Worm (Caenorhabditis elegans): ENCODE results near the gene cpsf-3.

cpsf-3 gene

DNA sequence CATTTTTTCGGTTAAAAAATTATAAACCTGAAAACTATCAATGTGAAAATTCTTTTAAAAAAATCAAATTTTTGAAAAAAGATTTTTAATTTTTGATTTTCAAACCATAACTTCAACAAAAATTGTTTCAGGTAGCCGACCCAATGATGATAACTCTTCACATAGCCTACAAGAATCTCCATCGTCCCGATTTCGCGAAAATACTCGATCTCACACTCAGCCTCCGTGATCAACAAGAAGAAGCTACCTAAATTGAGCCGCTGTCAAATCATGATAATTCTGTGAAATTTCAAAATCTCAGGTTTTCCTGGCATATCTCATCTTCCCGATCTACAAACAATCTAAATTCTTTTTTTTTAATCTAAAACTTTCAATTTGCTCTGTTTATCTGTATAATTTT lies 32.4 kb downstream of the cpsf-3 start:
- no peak for TF ChIP-seq aly-1 (tag; optimal IDR thresholded peaks at IDR 0.05)
- no peak for TF ChIP-seq F13C5.2 (tag; optimal IDR thresholded peaks at IDR 0.05)
- no peak for TF ChIP-seq B0310.2 (tag; optimal IDR thresholded peaks at IDR 0.05)
- no peak for TF ChIP-seq tbx-37 (GFP tag; conservative IDR thresholded peaks at IDR 0.05)
- no peak for TF ChIP-seq sea-1 (GFP tag; conservative IDR thresholded peaks at IDR 0.05)
- TF ChIP-seq ets-7 (tag; optimal IDR thresholded peaks at IDR 0.05): no peak
- no peak for TF ChIP-seq hmg-4 (GFP tag; optimal IDR thresholded peaks at IDR 0.05)

ce11 chrIV:13247780-13248179 lies 34.9 kb downstream of the cpsf-3 start:
- TF ChIP-seq ceh-36 (tag; optimal IDR thresholded peaks at IDR 0.05): no peak
- no peak for TF ChIP-seq tbx-11 (GFP tag; IDR thresholded peaks at IDR 0.05)
- no peak for TF ChIP-seq tra-4 (tag; optimal IDR thresholded peaks at IDR 0.05)
- TF ChIP-seq flt-1 (GFP tag; IDR thresholded peaks at IDR 0.05): no peak
- TF ChIP-seq pes-1 (GFP tag; IDR thresholded peaks at IDR 0.05): no peak
- TF ChIP-seq F13C5.2 (tag; optimal IDR thresholded peaks at IDR 0.05): no peak
- no peak for TF ChIP-seq hnd-1 (tag; optimal IDR thresholded peaks at IDR 0.05)
- no peak for TF ChIP-seq scrt-1 (GFP tag; IDR thresholded peaks at IDR 0.05)
- no peak for TF ChIP-seq ceh-13 (GFP tag; optimal IDR thresholded peaks at IDR 0.05)
- no peak for TF ChIP-seq ama-1 (optimal IDR thresholded peaks at IDR 0.05)
- TF ChIP-seq hmg-4 (GFP tag; optimal IDR thresholded peaks at IDR 0.05): no peak
- no peak for TF ChIP-seq hmbx-1 (tag; optimal IDR thresholded peaks at IDR 0.05)
- no peak for TF ChIP-seq sea-1 (GFP tag; conservative IDR thresholded peaks at IDR 0.05)
- no peak for TF ChIP-seq aly-1 (tag; optimal IDR thresholded peaks at IDR 0.05)
- no peak for TF ChIP-seq ets-7 (tag; optimal IDR thresholded peaks at IDR 0.05)
- TF ChIP-seq B0310.2 (tag; optimal IDR thresholded peaks at IDR 0.05): no peak
- TF ChIP-seq tbx-37 (GFP tag; conservative IDR thresholded peaks at IDR 0.05): no peak

- TF ChIP-seq hmg-4 (GFP tag; optimal IDR thresholded peaks at IDR 0.05) (no peak), hnd-1 (tag; optimal IDR thresholded peaks at IDR 0.05) (no peak), ceh-36 (tag; optimal IDR thresholded peaks at IDR 0.05) (no peak), B0310.2 (tag; optimal IDR thresholded peaks at IDR 0.05) (no peak), tra-4 (tag; optimal IDR thresholded peaks at IDR 0.05) (no peak), ama-1 (optimal IDR thresholded peaks at IDR 0.05) (no peak), sea-1 (GFP tag; conservative IDR thresholded peaks at IDR 0.05) (no peak)
Measured at ce11 chrIV:13246961-13247360, 35.7 kb downstream of the cpsf-3 start, which contains the start of gene JC8.7. Gene JC8.7, plus strand, starts transcription at chrIV:13247261.

DNA sequence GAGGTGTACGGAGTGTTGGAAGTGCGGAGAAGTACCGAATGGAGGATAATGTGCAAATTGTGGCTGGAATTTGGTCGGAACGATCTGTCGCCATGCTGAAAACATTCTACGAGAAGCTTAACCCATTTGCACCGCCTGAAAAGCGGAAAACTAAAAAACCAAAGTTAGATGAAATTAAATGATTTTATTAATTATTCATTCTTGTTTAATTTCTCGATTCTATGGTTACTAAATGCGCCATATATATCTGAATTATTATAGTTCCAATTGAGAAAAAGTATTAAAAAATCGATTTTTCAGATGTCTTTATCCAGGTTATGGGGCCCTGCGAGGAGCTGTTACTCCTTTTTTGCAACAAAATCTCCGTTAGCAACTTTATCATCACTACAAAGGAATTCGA lies 38.7 kb downstream of the cpsf-3 start, which contains the start of gene cox-11:
Gene cox-11, plus strand, starts transcription at position 301 of the 400 bp plus-strand sequence.
- TF ChIP-seq scrt-1 (GFP tag; IDR thresholded peaks at IDR 0.05) (0 out of 2 replicates have a peak, but pooled peaks have one; percentile 7), tbx-11 (GFP tag; IDR thresholded peaks at IDR 0.05) (no peak)

- TF ChIP-seq sea-1 (GFP tag; conservative IDR thresholded peaks at IDR 0.05) (no peak), hmg-4 (GFP tag; optimal IDR thresholded peaks at IDR 0.05) (no peak)
Measured at ce11 chrIV:13243375-13243774, 39.3 kb downstream of the cpsf-3 start, which contains the start of gene JC8.4. Gene JC8.4, plus strand, starts transcription at chrIV:13243675.

DNA sequence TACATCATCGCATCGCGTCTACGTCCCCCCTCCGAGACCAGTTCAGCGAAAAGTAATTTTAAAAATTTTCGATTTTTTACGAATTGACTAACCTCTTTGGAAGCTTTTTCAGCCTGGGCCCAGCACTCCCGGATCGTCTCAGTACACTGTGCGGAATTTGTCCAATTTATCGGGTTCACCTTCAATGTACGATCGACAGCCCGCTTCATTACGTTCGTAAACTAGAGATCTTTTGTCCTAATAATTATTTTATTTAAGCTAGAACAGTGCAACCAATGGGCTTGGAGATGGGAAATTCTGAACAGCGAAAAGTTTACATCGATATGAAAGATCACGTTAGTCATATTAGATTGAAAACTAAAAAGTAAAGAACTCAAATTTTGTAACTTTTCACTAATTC lies 41.3 kb downstream of the cpsf-3 start:
- TF ChIP-seq flt-1 (GFP tag; IDR thresholded peaks at IDR 0.05) (no peak), tbx-11 (GFP tag; IDR thresholded peaks at IDR 0.05) (no peak), hmbx-1 (tag; optimal IDR thresholded peaks at IDR 0.05) (no peak), tra-4 (tag; optimal IDR thresholded peaks at IDR 0.05) (no peak), F13C5.2 (tag; optimal IDR thresholded peaks at IDR 0.05) (no peak), ceh-13 (GFP tag; optimal IDR thresholded peaks at IDR 0.05) (no peak), aly-1 (tag; optimal IDR thresholded peaks at IDR 0.05) (no peak), hnd-1 (tag; optimal IDR thresholded peaks at IDR 0.05) (no peak), ets-7 (tag; optimal IDR thresholded peaks at IDR 0.05) (no peak), ama-1 (optimal IDR thresholded peaks at IDR 0.05) (no peak), sea-1 (GFP tag; conservative IDR thresholded peaks at IDR 0.05) (no peak), tbx-37 (GFP tag; conservative IDR thresholded peaks at IDR 0.05) (no peak), pes-1 (GFP tag; IDR thresholded peaks at IDR 0.05) (no peak), scrt-1 (GFP tag; IDR thresholded peaks at IDR 0.05) (no peak)

DNA sequence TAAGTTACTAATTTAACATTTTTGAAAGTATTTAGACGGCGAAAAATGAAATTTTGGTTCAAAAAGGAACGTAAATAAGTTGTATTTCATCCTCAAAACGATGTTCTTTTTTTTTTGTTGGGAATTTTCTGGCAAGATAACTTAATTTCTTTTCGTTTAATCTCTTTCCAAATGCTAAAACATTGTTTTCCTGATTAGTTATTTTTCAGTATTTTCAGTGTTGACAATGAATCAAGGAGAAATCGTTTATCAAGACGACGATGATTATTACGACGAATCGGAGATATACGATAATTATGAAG lies 41.9 kb downstream of the cpsf-3 start, which contains the start of gene lin-54:
Gene lin-54, plus strand, starts transcription at position 203 of the 302 bp plus-strand sequence.
- TF ChIP-seq hmbx-1 (tag; optimal IDR thresholded peaks at IDR 0.05): no peak
- no peak for TF ChIP-seq F13C5.2 (tag; optimal IDR thresholded peaks at IDR 0.05)
- no peak for TF ChIP-seq ceh-13 (GFP tag; optimal IDR thresholded peaks at IDR 0.05)
- TF ChIP-seq B0310.2 (tag; optimal IDR thresholded peaks at IDR 0.05): no peak
- no peak for TF ChIP-seq aly-1 (tag; optimal IDR thresholded peaks at IDR 0.05)
- no peak for TF ChIP-seq hnd-1 (tag; optimal IDR thresholded peaks at IDR 0.05)
- TF ChIP-seq tbx-37 (GFP tag; conservative IDR thresholded peaks at IDR 0.05): no peak
- no peak for TF ChIP-seq scrt-1 (GFP tag; IDR thresholded peaks at IDR 0.05)
- no peak for TF ChIP-seq pes-1 (GFP tag; IDR thresholded peaks at IDR 0.05)
- TF ChIP-seq flt-1 (GFP tag; IDR thresholded peaks at IDR 0.05): no peak
- TF ChIP-seq ceh-36 (tag; optimal IDR thresholded peaks at IDR 0.05): no peak

DNA sequence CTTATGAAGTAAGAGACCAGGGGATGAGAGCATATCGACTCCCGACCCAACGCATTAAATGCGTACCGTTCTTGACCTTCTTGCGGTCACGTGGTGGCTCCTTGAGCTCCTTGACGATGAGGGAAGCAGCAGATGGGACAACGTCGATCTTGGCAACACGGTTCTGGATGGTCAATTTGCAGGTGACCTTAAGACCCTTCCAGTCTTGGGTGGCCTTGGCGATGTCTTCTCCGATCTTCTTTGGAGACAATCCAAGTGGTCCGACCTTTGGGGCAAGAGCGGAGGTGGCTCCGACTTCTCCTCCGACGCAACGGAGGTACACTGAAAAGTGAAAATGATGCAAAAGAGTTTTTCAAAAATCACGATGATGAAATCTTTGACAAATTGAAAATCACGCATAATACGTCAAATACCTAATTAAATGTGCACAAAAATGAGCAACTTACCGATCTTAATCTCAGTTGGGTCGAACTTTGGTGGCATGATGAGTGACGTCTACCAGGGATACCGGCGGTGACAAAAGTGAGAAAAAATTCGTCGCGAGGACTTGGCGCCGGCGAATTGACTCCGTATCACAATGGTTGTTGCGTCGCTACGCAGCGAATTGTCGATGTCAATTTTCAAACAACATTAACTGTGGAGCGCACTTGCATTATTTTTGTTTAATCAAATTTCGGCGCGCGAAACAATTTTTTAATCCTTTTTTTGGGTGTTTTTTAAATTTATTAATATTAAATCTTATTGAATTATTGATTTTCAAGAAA lies 42.4 kb downstream of the cpsf-3 start, which contains the start of gene rpl-12:
Gene rpl-12, minus strand, starts transcription at position 574 of the 764 bp plus-strand sequence.
- TF ChIP-seq hmg-4 (GFP tag; optimal IDR thresholded peaks at IDR 0.05): peak; percentile 72
- peak; percentile 47; the same call in 1 of the 2 replicates for TF ChIP-seq tbx-11 (GFP tag; IDR thresholded peaks at IDR 0.05)
- TF ChIP-seq F13C5.2 (tag; optimal IDR thresholded peaks at IDR 0.05): peak; percentile 92
- TF ChIP-seq B0310.2 (tag; optimal IDR thresholded peaks at IDR 0.05): no peak
- peak; percentile 61; the same call in 1 of the 2 replicates for TF ChIP-seq sea-1 (GFP tag; conservative IDR thresholded peaks at IDR 0.05)
- no peak for TF ChIP-seq tra-4 (tag; optimal IDR thresholded peaks at IDR 0.05)
- no peak for TF ChIP-seq ama-1 (optimal IDR thresholded peaks at IDR 0.05)
- TF ChIP-seq hnd-1 (tag; optimal IDR thresholded peaks at IDR 0.05): no peak
- no peak for TF ChIP-seq aly-1 (tag; optimal IDR thresholded peaks at IDR 0.05)
- TF ChIP-seq scrt-1 (GFP tag; IDR thresholded peaks at IDR 0.05): no peak
- TF ChIP-seq tbx-37 (GFP tag; conservative IDR thresholded peaks at IDR 0.05): peak; percentile 27; the same call in 1 of the 2 replicates
- peak; percentile 44; the same call in 1 of the 2 replicates for TF ChIP-seq flt-1 (GFP tag; IDR thresholded peaks at IDR 0.05)
- peak; percentile 37 for TF ChIP-seq ceh-36 (tag; optimal IDR thresholded peaks at IDR 0.05)
- TF ChIP-seq ets-7 (tag; optimal IDR thresholded peaks at IDR 0.05): no peak
- TF ChIP-seq ceh-13 (GFP tag; optimal IDR thresholded peaks at IDR 0.05): no peak
- no peak for TF ChIP-seq hmbx-1 (tag; optimal IDR thresholded peaks at IDR 0.05)
- peak; percentile 65 for TF ChIP-seq pes-1 (GFP tag; IDR thresholded peaks at IDR 0.05)
